Worm (Caenorhabditis elegans) whole organism, midembryonic: ENCODE measurements around the gene che-6.

Experiments
- T22C8.4 ChIP-seq: fragments of 200-800 bp; sonication (Bioruptor generic); IDR thresholded peaks from 2 replicates; pipeline ENCODE4 v1.3.6; 2022; ENCODE audit warnings: missing genetic modification characterization, missing compliant biosample characterization
- ztf-29 ChIP-seq: fragments of 200-800 bp; sonication (Bioruptor generic); IDR thresholded peaks from 2 replicates; pipeline ENCODE4 v1.3.6; 2022; ENCODE audit warnings: missing genetic modification reagents, missing genetic modification characterization, missing compliant biosample characterization

DNA sequence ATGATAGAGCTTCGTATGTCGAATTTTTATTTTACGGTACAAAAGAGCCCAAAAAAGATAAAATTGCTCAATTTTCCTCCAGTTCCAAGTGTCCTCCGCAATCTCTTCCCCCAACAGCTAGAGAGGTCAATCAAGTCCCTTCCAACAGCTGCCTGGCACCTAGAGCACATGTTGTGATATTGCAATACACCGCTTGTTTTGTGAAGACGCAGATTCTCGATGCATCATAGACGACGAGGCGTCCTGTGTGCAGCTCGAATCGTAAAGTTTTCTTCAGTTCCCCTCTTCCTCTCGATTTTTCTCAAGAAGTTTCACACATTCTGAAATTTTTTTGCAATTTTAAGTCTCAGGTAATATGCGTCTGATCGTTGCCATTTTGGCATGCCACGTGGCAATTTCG lies 25.4 kb upstream of the che-6 start, which contains the start of gene test-1:
- no peak for TF ChIP-seq ztf-29 (GFP tag; lab: Robert Waterston, UW)
- TF ChIP-seq T22C8.4: no peak
